Worm (Caenorhabditis elegans) whole organism, midembryonic: Measurements from ENCODE around the gene F11C7.7.

Experiments
- T22C8.4 ChIP-seq: fragments of 200-800 bp; sonication (Bioruptor generic); IDR thresholded peaks from 2 replicates; pipeline ENCODE4 v1.3.6; 2022; ENCODE audit warnings: missing genetic modification characterization, missing compliant biosample characterization
- flt-1 ChIP-seq: fragments of 200-800 bp; sonication (Bioruptor generic); IDR thresholded peaks from 2 replicates; pipeline ENCODE4 v1.3.6; 2022; ENCODE audit warnings: missing genetic modification characterization, missing compliant biosample characterization
- ref-1 ChIP-seq: fragments of 200-800 bp; sonication (Bioruptor generic); conservative IDR thresholded peaks from 2 replicates; pipeline ENCODE4 v1.3.6; 2022; ENCODE audit warnings: missing genetic modification reagents, missing genetic modification characterization, missing compliant biosample characterization
- tab-1 ChIP-seq: fragments of 200-800 bp; sonication (Bioruptor generic); IDR thresholded peaks from 2 replicates; pipeline ENCODE4 v1.3.6; 2022; ENCODE audit warnings: missing genetic modification characterization, missing compliant biosample characterization
- ztf-23 ChIP-seq: fragments of 200-800 bp; sonication (Bioruptor generic); IDR thresholded peaks from 2 replicates; pipeline ENCODE4 v1.3.6; 2022; ENCODE audit warnings: missing genetic modification reagents, missing genetic modification characterization, missing compliant biosample characterization
- ztf-29 ChIP-seq: fragments of 200-800 bp; sonication (Bioruptor generic); IDR thresholded peaks from 2 replicates; pipeline ENCODE4 v1.3.6; 2022; ENCODE audit warnings: missing genetic modification reagents, missing genetic modification characterization, missing compliant biosample characterization

DNA sequence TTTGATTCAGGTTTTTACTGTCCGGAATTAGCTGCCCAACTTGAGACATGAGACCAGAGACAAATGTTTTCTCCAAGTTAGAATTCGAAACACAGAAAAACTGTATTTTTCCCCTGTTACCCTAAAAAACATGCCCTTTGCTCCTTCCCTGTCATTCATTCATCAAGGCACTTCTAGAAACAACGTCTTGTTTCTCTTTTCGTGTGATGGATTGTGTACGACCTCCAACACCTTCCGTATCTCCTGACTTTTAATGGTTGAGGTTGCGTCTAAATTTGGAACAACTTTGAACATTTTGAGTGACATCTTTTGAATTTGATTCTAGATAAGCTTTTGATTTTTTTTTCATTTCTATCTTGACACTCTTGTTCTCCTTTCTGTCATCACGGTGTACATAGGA is 24.2 kb downstream of the F11C7.7 start:
- no peak for TF ChIP-seq tab-1
- no peak for TF ChIP-seq T22C8.4
- no peak for TF ChIP-seq ztf-23 (GFP tag; lab: Robert Waterston, UW)
- TF ChIP-seq flt-1 (GFP tag; lab: Robert Waterston, UW), result no peak
- TF ChIP-seq ref-1 (GFP tag; lab: Robert Waterston, UW), result no peak
- TF ChIP-seq ztf-29 (GFP tag; lab: Robert Waterston, UW), result no peak
